Fruit fly (Drosophila melanogaster): ENCODE measurements around the gene CG13038.

Gene CG13038

DNA sequence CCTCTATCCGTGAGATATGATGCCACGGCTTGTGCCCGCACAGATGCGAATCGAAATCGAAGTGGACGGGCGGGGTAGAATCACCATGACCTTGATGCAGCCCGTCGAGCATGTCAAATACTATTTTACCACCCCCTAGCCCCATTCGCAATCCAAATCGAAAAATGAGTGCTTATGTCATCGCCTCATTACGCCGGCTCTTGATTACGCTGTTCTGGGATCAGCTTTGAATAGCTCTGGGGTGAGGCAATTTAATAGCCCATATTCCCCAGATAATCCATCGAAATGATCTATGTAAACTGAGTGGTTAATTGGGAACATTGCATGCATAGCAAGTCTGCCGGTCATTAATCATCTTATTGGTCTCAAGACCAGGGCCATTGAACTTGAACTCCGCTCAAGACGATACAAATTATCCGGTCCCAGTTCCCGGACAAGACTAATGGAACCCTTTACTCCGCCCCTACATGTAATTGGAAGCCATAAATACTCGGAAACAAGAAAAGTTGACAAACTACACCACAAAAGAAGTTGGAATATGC, 29.6 kb upstream of the CG13038 start:
- no peak for TF ChIP-seq CG32264 (GFP tag; optimal IDR thresholded peaks at IDR 0.05)
- no peak for TF ChIP-seq lola (GFP tag; optimal IDR thresholded peaks at IDR 0.05)
- TF ChIP-seq br (GFP tag; optimal IDR thresholded peaks at IDR 0.05), result no peak
- TF ChIP-seq N (GFP tag; optimal IDR thresholded peaks at IDR 0.05), result no peak
- no peak for TF ChIP-seq ey (GFP tag; optimal IDR thresholded peaks at IDR 0.05)
- TF ChIP-seq h (GFP tag; optimal IDR thresholded peaks at IDR 0.05), result no peak
- TF ChIP-seq CrebA (GFP tag; optimal IDR thresholded peaks at IDR 0.05; ENCODE audit: borderline replicate concordance), result no peak
- TF ChIP-seq HLH106 (tag; optimal IDR thresholded peaks at IDR 0.05), result no peak
- no peak for TF ChIP-seq Abd-B (GFP tag; optimal IDR thresholded peaks at IDR 0.05)
- no peak for TF ChIP-seq dmrt93B (GFP tag; optimal IDR thresholded peaks at IDR 0.05)
- TF ChIP-seq psq (GFP tag; optimal IDR thresholded peaks at IDR 0.05), result no peak
- no peak for TF ChIP-seq CG9705 (GFP tag; optimal IDR thresholded peaks at IDR 0.05)
- TF ChIP-seq foxo (GFP tag; optimal IDR thresholded peaks at IDR 0.05), result no peak
- no peak for TF ChIP-seq Jra (GFP tag; optimal IDR thresholded peaks at IDR 0.05)
- TF ChIP-seq jim (GFP tag; optimal IDR thresholded peaks at IDR 0.05), result no peak
- TF ChIP-seq pan (optimal IDR thresholded peaks at IDR 0.05), result no peak
- TF ChIP-seq dl (GFP tag; optimal IDR thresholded peaks at IDR 0.05; ENCODE audit: insufficient read depth in 1 of 2, partially characterized antibody in 2 of 2), result no peak
- no peak for TF ChIP-seq Myc (optimal IDR thresholded peaks at IDR 0.05)
- TF ChIP-seq sv (GFP tag; optimal IDR thresholded peaks at IDR 0.05), result no peak

DNA sequence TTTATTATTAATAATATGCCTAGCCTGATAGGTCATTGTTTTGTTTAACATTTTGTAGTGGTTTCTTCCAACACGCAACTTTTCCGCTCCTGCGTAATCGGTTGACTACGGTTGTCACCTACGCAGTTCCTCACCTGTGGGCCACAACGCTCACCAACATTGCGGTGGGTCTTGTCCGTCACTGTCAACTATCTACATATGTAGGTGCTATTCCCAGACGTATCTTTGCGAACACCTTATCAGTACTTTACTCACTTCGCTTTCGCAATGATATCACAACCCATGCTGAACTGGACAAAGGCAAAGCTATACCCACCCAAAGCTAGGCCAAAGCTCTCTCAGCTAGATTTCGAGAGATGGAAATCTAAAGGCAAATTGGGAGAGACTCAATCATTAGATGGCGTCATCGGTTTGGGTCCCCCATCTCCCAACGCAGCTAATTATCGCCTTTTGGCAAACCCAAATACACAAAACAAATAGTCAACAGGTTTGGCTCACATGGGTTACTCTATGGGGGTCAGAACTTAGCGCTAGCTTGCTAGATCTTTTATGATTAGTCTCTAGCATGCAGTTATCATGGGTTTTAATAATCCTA, 28.6 kb upstream of the CG13038 start:
- TF ChIP-seq HLH106 (tag; optimal IDR thresholded peaks at IDR 0.05) (no peak), tai (GFP tag; optimal IDR thresholded peaks at IDR 0.05) (no peak), CrebA (GFP tag; optimal IDR thresholded peaks at IDR 0.05; ENCODE audit: borderline replicate concordance) (no peak), Vsx2 (GFP tag; optimal IDR thresholded peaks at IDR 0.05; ENCODE audit: partially characterized antibody) (peak; percentile 84), psq (GFP tag; optimal IDR thresholded peaks at IDR 0.05) (no peak), Dif (GFP tag; optimal IDR thresholded peaks at IDR 0.05; ENCODE audit: partially characterized antibody) (peak; percentile 27)

DNA sequence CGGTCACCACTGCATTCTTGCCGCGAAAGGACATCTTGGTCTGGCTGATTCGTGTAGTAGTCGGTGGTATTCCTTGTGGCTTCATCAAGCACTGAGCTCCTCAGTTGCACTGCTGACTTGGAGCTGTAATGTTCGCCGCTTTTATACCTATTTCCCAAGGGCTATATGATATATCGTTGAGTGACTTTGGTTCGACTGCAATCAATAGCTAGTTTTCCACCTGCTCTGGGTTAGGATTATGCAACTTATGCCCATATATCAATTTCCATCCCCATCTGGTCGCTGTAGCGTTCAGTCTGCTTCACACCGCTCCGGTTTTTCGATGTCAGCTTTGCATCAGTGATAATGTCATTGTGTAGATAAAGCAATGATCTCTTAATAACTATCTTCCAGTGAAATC, 26.5 kb upstream of the CG13038 start, which contains the start of gene Pdh:
Gene Pdh, minus strand, starts transcription at position 101 of the 400 bp plus-strand sequence.
- TF ChIP-seq pan (optimal IDR thresholded peaks at IDR 0.05), result no peak
- TF ChIP-seq CrebA (GFP tag; optimal IDR thresholded peaks at IDR 0.05; ENCODE audit: borderline replicate concordance), result no peak
- no peak for TF ChIP-seq Vsx2 (GFP tag; optimal IDR thresholded peaks at IDR 0.05; ENCODE audit: partially characterized antibody)
- TF ChIP-seq sage (GFP tag; optimal IDR thresholded peaks at IDR 0.05), result no peak
- no peak for TF ChIP-seq Hnf4 (GFP tag; optimal IDR thresholded peaks at IDR 0.05)
- TF ChIP-seq jim (GFP tag; optimal IDR thresholded peaks at IDR 0.05), result no peak
- no peak for TF ChIP-seq fru (GFP tag; optimal IDR thresholded peaks at IDR 0.05)
- no peak for TF ChIP-seq Abd-B (GFP tag; optimal IDR thresholded peaks at IDR 0.05)
- TF ChIP-seq N (GFP tag; optimal IDR thresholded peaks at IDR 0.05), result no peak
- TF ChIP-seq Hr78 (GFP tag; optimal IDR thresholded peaks at IDR 0.05), result no peak
- TF ChIP-seq br (GFP tag; optimal IDR thresholded peaks at IDR 0.05), result no peak

DNA sequence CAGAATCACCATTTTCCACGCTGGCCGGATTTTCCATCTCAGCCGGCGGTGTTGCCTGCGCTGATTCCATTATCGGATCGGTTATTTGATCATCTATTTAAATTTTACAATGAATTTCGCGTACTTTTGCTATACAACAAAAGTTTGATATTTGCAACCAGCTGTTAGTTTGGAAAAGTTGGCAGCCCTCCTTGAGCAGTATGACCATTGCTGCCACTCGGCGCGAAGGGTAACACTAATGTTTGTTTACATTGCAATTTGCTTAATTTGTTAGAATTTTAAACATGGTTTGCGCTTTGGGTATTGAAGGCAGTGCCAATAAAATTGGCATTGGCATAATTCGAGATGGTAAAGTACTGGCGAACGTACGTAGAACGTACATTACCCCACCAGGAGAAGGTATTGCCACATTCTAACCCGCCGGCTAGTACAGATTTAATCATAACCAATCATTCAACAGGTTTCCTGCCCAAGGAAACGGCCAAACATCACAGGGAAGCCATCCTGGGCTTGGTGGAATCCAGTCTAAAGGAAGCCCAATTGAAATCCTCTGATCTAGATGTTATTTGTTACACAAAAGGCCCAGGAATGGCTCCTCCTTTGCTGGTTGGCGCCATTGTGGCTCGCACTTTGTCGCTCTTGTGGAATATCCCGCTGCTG, 24.2 kb upstream of the CG13038 start, which contains the start of the genes Golgin104 and Tcs3:
Gene Golgin104, minus strand, starts transcription at position 182 of the 660 bp plus-strand sequence.
Gene Tcs3, plus strand, starts transcription at position 222 of the 660 bp plus-strand sequence.
- TF ChIP-seq Rel (GFP tag; optimal IDR thresholded peaks at IDR 0.05) (no peak), Rel (tag; optimal IDR thresholded peaks at IDR 0.05) (peak; percentile 60), rgr (GFP tag; optimal IDR thresholded peaks at IDR 0.05) (no peak)

DNA sequence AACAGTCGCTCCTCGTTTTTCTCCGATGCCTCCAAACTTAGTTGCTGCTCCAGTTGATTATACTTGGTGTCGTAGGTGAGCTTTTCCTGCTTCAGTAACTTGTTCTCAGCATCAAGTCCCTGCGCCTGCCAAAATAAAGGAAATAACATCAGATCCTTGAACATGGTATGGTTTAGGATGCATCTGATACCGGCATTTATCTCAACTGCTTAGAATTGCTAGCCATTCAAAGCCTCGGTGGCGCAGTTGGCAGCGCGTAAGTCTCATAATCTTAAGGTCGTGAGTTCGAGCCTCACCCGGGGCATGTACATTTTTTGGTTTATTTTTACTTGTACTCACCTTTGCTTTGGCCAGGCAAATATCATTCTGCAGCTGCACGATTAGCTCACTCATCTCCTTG, 22.0 kb upstream of the CG13038 start:
- no peak for TF ChIP-seq GATAd (GFP tag; optimal IDR thresholded peaks at IDR 0.05)
- no peak for TF ChIP-seq pan (optimal IDR thresholded peaks at IDR 0.05)
- TF ChIP-seq CG32264 (GFP tag; optimal IDR thresholded peaks at IDR 0.05), result no peak
- no peak for TF ChIP-seq jim (GFP tag; optimal IDR thresholded peaks at IDR 0.05)
